Comparison of ENCODE assay signal across 1 fruit fly cellular context in the genomic region with DNA sequence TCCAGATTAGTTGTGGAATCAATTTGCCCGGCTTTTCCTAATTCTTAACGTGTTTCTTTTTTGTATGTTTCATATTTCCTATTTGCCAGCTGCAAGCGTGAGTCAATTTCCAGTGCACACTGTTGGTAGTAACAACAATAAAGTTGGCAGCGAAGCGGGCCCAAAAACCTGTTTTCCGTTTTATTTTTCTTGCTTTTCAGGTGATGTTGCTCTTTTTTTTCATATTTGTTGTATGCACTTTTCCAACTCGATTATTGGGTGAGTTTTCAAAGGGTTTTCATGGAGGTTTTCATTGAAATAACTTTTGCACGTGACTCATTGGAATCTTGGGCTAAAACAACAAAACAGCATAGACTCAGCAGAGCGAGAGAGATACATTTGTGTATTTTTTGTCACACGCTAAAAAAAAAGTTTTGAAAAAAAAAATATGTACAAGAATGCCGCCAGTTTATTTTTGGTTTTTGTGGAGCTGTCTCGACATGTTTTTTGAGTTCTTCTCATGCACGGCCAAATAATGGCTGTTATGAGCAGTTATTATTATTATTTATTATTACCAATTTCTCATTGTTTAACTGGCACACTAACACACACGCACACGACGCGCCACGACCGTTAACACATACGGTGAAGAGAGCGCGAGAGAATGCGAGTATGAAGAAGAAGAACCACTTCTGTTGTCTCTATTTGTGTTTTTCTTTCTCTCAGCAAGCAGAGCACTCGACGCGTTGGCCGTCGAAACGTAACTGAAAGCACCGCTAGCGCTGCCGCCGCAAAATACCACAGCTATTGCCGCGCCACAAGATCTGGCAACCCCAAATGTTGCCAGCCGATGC.
A peak's percentile ranks its signal among the peaks of the same experiment; 100 is the strongest.
TF ChIP-seq lines count a peak whose summit lies in the region.

Fas2 (minus strand) TSS at position 748 of the 833 bp plus-strand sequence.

TF ChIP-seq in whole organism, embryonic, 481 proteins besides CTCF, POLR2A, EP300 and RAD21 (continued from another document and continues in another):
- peak; percentile 69 for TF ChIP-seq Fer1 (GFP tag; optimal IDR thresholded peaks at IDR 0.05; lab: Kevin White, UChicago)
- no peak for TF ChIP-seq ro (GFP tag; IDR thresholded peaks at IDR 0.05; lab: Robert Waterston, UW)
- peak; percentile 39 for TF ChIP-seq Deaf1 (tag; optimal IDR thresholded peaks at IDR 0.05; lab: Kevin White, UChicago)
- TF ChIP-seq wek (GFP tag; optimal IDR thresholded peaks at IDR 0.05; lab: Kevin White, UChicago) = peak; percentile 76
- peak; percentile 64 for TF ChIP-seq zfh1 (GFP tag; IDR thresholded peaks at IDR 0.05; lab: Robert Waterston, UW)
- peak; percentile 90 for TF ChIP-seq ci (GFP tag; IDR thresholded peaks at IDR 0.05; lab: Robert Waterston, UW)
- TF ChIP-seq CkIIα-i1 (GFP tag; IDR thresholded peaks at IDR 0.05; lab: Robert Waterston, UW) = no peak
- TF ChIP-seq CG30403 (GFP tag; optimal IDR thresholded peaks at IDR 0.05; lab: Kevin White, UChicago) = peak; percentile 27
- TF ChIP-seq gt (GFP tag; IDR thresholded peaks at IDR 0.05; lab: Robert Waterston, UW) = no peak
- TF ChIP-seq CG32772 (GFP tag; IDR thresholded peaks at IDR 0.05; lab: Robert Waterston, UW) = peak; percentile 47; the same call in 1 of the 2 replicates
- no peak for TF ChIP-seq CG2129 (GFP tag; IDR thresholded peaks at IDR 0.05; lab: Robert Waterston, UW; ENCODE audit: partially characterized antibody)
- TF ChIP-seq sens (GFP tag; lab: Kevin White, UChicago) = peak; percentile 72
- TF ChIP-seq Dref (GFP tag; IDR thresholded peaks at IDR 0.05; lab: Robert Waterston, UW) = no peak
- no peak for TF ChIP-seq CG7556 (GFP tag; optimal IDR thresholded peaks at IDR 0.05; lab: Kevin White, UChicago)
- no peak for TF ChIP-seq CG9797 (GFP tag; optimal IDR thresholded peaks at IDR 0.05; lab: Kevin White, UChicago)
- no peak for TF ChIP-seq vnd (GFP tag; IDR thresholded peaks at IDR 0.05; lab: Robert Waterston, UW; ENCODE audit: partially characterized antibody)
- TF ChIP-seq pb (GFP tag; optimal IDR thresholded peaks at IDR 0.05; lab: Kevin White, UChicago) = no peak
- peak; percentile 32; the same call in 1 of the 2 replicates for TF ChIP-seq sisA (GFP tag; IDR thresholded peaks at IDR 0.05; lab: Robert Waterston, UW)
- peak; percentile 45 for TF ChIP-seq CG18476 (GFP tag; optimal IDR thresholded peaks at IDR 0.05; lab: Kevin White, UChicago)
- TF ChIP-seq NfI (GFP tag; optimal IDR thresholded peaks at IDR 0.05; lab: Kevin White, UChicago) = peak; percentile 6
- no peak for TF ChIP-seq prd (optimal IDR thresholded peaks at IDR 0.05; lab: Kevin White, UChicago)
- peak; percentile 65 for TF ChIP-seq prd (GFP tag; IDR thresholded peaks at IDR 0.05; lab: Robert Waterston, UW)
- no peak for TF ChIP-seq CG4404 (GFP tag; IDR thresholded peaks at IDR 0.05; lab: Robert Waterston, UW)
- peak; percentile 8 for TF ChIP-seq CG14710 (tag; optimal IDR thresholded peaks at IDR 0.05; lab: Kevin White, UChicago)
- peak; percentile 73 for TF ChIP-seq CG18599 (GFP tag; optimal IDR thresholded peaks at IDR 0.05; lab: Kevin White, UChicago)
- TF ChIP-seq Dll (GFP tag; IDR thresholded peaks at IDR 0.05; lab: Robert Waterston, UW; ENCODE audit: partially characterized antibody) = 0 out of 4 replicates have a peak, but pooled peaks have one; percentile 15
- 0 out of 2 replicates have a peak, but pooled peaks have one; percentile 14 for TF ChIP-seq HLH3B (GFP tag; IDR thresholded peaks at IDR 0.05; lab: Robert Waterston, UW)
- TF ChIP-seq CG14965 (GFP tag; optimal IDR thresholded peaks at IDR 0.05; lab: Kevin White, UChicago; ENCODE audit: borderline replicate concordance) = no peak
- no peak for TF ChIP-seq CG8290 (GFP tag; optimal IDR thresholded peaks at IDR 0.05; lab: Kevin White, UChicago)
- TF ChIP-seq CG8290 (tag; optimal IDR thresholded peaks at IDR 0.05; lab: Kevin White, UChicago) = peak; percentile 11 to 84
- TF ChIP-seq CG10366 (GFP tag; IDR thresholded peaks at IDR 0.05; lab: Robert Waterston, UW) = peak; percentile 27; the same call in 1 of the 2 replicates
- TF ChIP-seq tna (GFP tag; IDR thresholded peaks at IDR 0.05; lab: Robert Waterston, UW; ENCODE audit: partially characterized antibody) = peak; percentile 48; the same call in 1 of the 2 replicates
- peak; percentile 46 for TF ChIP-seq kni (GFP tag; optimal IDR thresholded peaks at IDR 0.05; lab: Kevin White, UChicago)
- no peak for TF ChIP-seq fd96Cb (tag; optimal IDR thresholded peaks at IDR 0.05; lab: Kevin White, UChicago)
- TF ChIP-seq crc (GFP tag; optimal IDR thresholded peaks at IDR 0.05; lab: Kevin White, UChicago) = no peak
- TF ChIP-seq chinmo (GFP tag; IDR thresholded peaks at IDR 0.05; lab: Robert Waterston, UW; ENCODE audit: partially characterized antibody) = peak; percentile 89; the same call in 3 of the 4 replicates
- TF ChIP-seq CG5180 (GFP tag; optimal IDR thresholded peaks at IDR 0.05; lab: Kevin White, UChicago) = peak; percentile 39
- TF ChIP-seq CG12219 (GFP tag; optimal IDR thresholded peaks at IDR 0.05; lab: Kevin White, UChicago) = peak; percentile 11
- TF ChIP-seq NK7.1 (GFP tag; optimal IDR thresholded peaks at IDR 0.05; lab: Kevin White, UChicago) = peak; percentile 14
- peak in 1 of 2 experiments; percentile 33 for TF ChIP-seq Hr51 (GFP tag; optimal IDR thresholded peaks at IDR 0.05; lab: Kevin White, UChicago)
- TF ChIP-seq Tbp (GFP tag; optimal IDR thresholded peaks at IDR 0.05; lab: Kevin White, UChicago) = no peak
- no peak for TF ChIP-seq Dip2 (GFP tag; IDR thresholded peaks at IDR 0.05; lab: Robert Waterston, UW)
- no peak for TF ChIP-seq wor (GFP tag; IDR thresholded peaks at IDR 0.05; lab: Robert Waterston, UW)
- peak; percentile 38 for TF ChIP-seq CrebB (tag; optimal IDR thresholded peaks at IDR 0.05; lab: Kevin White, UChicago)
- TF ChIP-seq CG33557 (GFP tag; optimal IDR thresholded peaks at IDR 0.05; lab: Kevin White, UChicago) = peak; percentile 32
- peak; percentile 8 for TF ChIP-seq CG1233 (GFP tag; optimal IDR thresholded peaks at IDR 0.05; lab: Kevin White, UChicago)
- TF ChIP-seq CG31388 (GFP tag; optimal IDR thresholded peaks at IDR 0.05; lab: Kevin White, UChicago) = no peak
- TF ChIP-seq ERR (GFP tag; optimal IDR thresholded peaks at IDR 0.05; lab: Kevin White, UChicago) = peak; percentile 62
- peak; percentile 47 for TF ChIP-seq CG12299 (tag; optimal IDR thresholded peaks at IDR 0.05; lab: Kevin White, UChicago)
- TF ChIP-seq YL-1 (GFP tag; optimal IDR thresholded peaks at IDR 0.05; lab: Kevin White, UChicago) = peak; percentile 59
- TF ChIP-seq Jarid2 (GFP tag; optimal IDR thresholded peaks at IDR 0.05; lab: Kevin White, UChicago) = peak; percentile 92
- TF ChIP-seq Neu2 (GFP tag; optimal IDR thresholded peaks at IDR 0.05; lab: Kevin White, UChicago; ENCODE audit: borderline replicate concordance) = no peak
- peak; percentile 62; the same call in 1 of the 3 replicates for TF ChIP-seq CG6791 (GFP tag; IDR thresholded peaks at IDR 0.05; lab: Robert Waterston, UW; ENCODE audit: partially characterized antibody)
- peak; percentile 37 for TF ChIP-seq CG5245 (GFP tag; optimal IDR thresholded peaks at IDR 0.05; lab: Kevin White, UChicago)
- TF ChIP-seq Hey (tag; optimal IDR thresholded peaks at IDR 0.05; lab: Kevin White, UChicago) = no peak
- peak; percentile 40; the same call in 1 of the 2 replicates for TF ChIP-seq Scr (GFP tag; IDR thresholded peaks at IDR 0.05; lab: Robert Waterston, UW; ENCODE audit: partially characterized antibody)
- TF ChIP-seq CG6683 (GFP tag; optimal IDR thresholded peaks at IDR 0.05; lab: Kevin White, UChicago) = peak; percentile 9
- 0 out of 2 replicates have a peak, but pooled peaks have one; percentile 23 for TF ChIP-seq rib (GFP tag; IDR thresholded peaks at IDR 0.05; lab: Robert Waterston, UW)
- TF ChIP-seq cas (GFP tag; IDR thresholded peaks at IDR 0.05; lab: Robert Waterston, UW) = no peak
- TF ChIP-seq cad (GFP tag; optimal IDR thresholded peaks at IDR 0.05; lab: Kevin White, UChicago) = no peak
- TF ChIP-seq sug (tag; optimal IDR thresholded peaks at IDR 0.05; lab: Kevin White, UChicago) = no peak
- 0 out of 3 replicates have a peak, but pooled peaks have one; percentile 18 for TF ChIP-seq CG7357 (GFP tag; IDR thresholded peaks at IDR 0.05; lab: Robert Waterston, UW)
- TF ChIP-seq mld (GFP tag; IDR thresholded peaks at IDR 0.05; lab: Robert Waterston, UW; ENCODE audit: partially characterized antibody) = no peak
- TF ChIP-seq CG11456 (GFP tag; IDR thresholded peaks at IDR 0.05; lab: Robert Waterston, UW) = 0 out of 3 replicates have a peak, but pooled peaks have one; percentile 61
- TF ChIP-seq croc (GFP tag; conservative IDR thresholded peaks at IDR 0.05; lab: Robert Waterston, UW) = no peak
- peak; percentile 60; the same call in 1 of the 2 replicates for TF ChIP-seq sob (GFP tag; IDR thresholded peaks at IDR 0.05; lab: Robert Waterston, UW)
- 0 out of 2 replicates have a peak, but pooled peaks have one; percentile 7 for TF ChIP-seq CG11696 (GFP tag; IDR thresholded peaks at IDR 0.05; lab: Robert Waterston, UW)
- TF ChIP-seq tap (tag; optimal IDR thresholded peaks at IDR 0.05; lab: Kevin White, UChicago) = no peak
- TF ChIP-seq maf-S (GFP tag; optimal IDR thresholded peaks at IDR 0.05; lab: Kevin White, UChicago) = no peak
- TF ChIP-seq dati (GFP tag; IDR thresholded peaks at IDR 0.05; lab: Robert Waterston, UW) = no peak
- TF ChIP-seq HLHmδ (GFP tag; optimal IDR thresholded peaks at IDR 0.05; lab: Kevin White, UChicago) = peak; percentile 95
- peak; percentile 72 for TF ChIP-seq stwl (tag; optimal IDR thresholded peaks at IDR 0.05; lab: Kevin White, UChicago)
- TF ChIP-seq grau (tag; optimal IDR thresholded peaks at IDR 0.05; lab: Kevin White, UChicago) = peak; percentile 27
- peak; percentile 47 for TF ChIP-seq CG10209 (GFP tag; optimal IDR thresholded peaks at IDR 0.05; lab: Kevin White, UChicago)
- TF ChIP-seq Side (GFP tag; optimal IDR thresholded peaks at IDR 0.05; lab: Kevin White, UChicago) = peak; percentile 52
- no peak for TF ChIP-seq CG12236 (GFP tag; optimal IDR thresholded peaks at IDR 0.05; lab: Kevin White, UChicago)
- TF ChIP-seq Rfx (GFP tag; IDR thresholded peaks at IDR 0.05; lab: Robert Waterston, UW) = peak; percentile 77
- TF ChIP-seq Ada2b (GFP tag; IDR thresholded peaks at IDR 0.05; lab: Robert Waterston, UW) = peak; percentile 53
- TF ChIP-seq Drgx (GFP tag; IDR thresholded peaks at IDR 0.05; lab: Robert Waterston, UW) = peak; percentile 58; the same call in 1 of the 2 replicates
- TF ChIP-seq CG15479 (GFP tag; optimal IDR thresholded peaks at IDR 0.05; lab: Kevin White, UChicago) = no peak
- TF ChIP-seq Oaz (GFP tag; IDR thresholded peaks at IDR 0.05; lab: Robert Waterston, UW) = no peak
- TF ChIP-seq vfl (GFP tag; optimal IDR thresholded peaks at IDR 0.05; lab: Kevin White, UChicago) = no peak
- TF ChIP-seq bowl (GFP tag; IDR thresholded peaks at IDR 0.05; lab: Robert Waterston, UW) = no peak
- TF ChIP-seq CG11723 (GFP tag; optimal IDR thresholded peaks at IDR 0.05; lab: Kevin White, UChicago) = peak; percentile 50
- TF ChIP-seq lola (GFP tag; optimal IDR thresholded peaks at IDR 0.05; lab: Kevin White, UChicago) = no peak
- TF ChIP-seq slou (GFP tag; optimal IDR thresholded peaks at IDR 0.05; lab: Kevin White, UChicago) = no peak
- TF ChIP-seq ara (GFP tag; IDR thresholded peaks at IDR 0.05; lab: Robert Waterston, UW) = no peak
- peak; percentile 59 for TF ChIP-seq ac (GFP tag; optimal IDR thresholded peaks at IDR 0.05; lab: Kevin White, UChicago)
- no peak for TF ChIP-seq en (GFP tag; optimal IDR thresholded peaks at IDR 0.05; lab: Kevin White, UChicago)
- TF ChIP-seq Dek (tag; optimal IDR thresholded peaks at IDR 0.05; lab: Kevin White, UChicago) = peak; percentile 16
- TF ChIP-seq NC2α (GFP tag; optimal IDR thresholded peaks at IDR 0.05; lab: Kevin White, UChicago) = no peak
- no peak for TF ChIP-seq crol (GFP tag; IDR thresholded peaks at IDR 0.05; lab: Robert Waterston, UW)
- no peak for TF ChIP-seq CoRest (tag; optimal IDR thresholded peaks at IDR 0.05; lab: Kevin White, UChicago)
- TF ChIP-seq HHEX (GFP tag; optimal IDR thresholded peaks at IDR 0.05; lab: Kevin White, UChicago) = peak; percentile 31
- TF ChIP-seq CG6813 (GFP tag; optimal IDR thresholded peaks at IDR 0.05; lab: Kevin White, UChicago) = peak; percentile 28
- no peak for TF ChIP-seq Hr39 (optimal IDR thresholded peaks at IDR 0.05; lab: Kevin White, UChicago)
- TF ChIP-seq ab (GFP tag; optimal IDR thresholded peaks at IDR 0.05; lab: Kevin White, UChicago) = no peak
- TF ChIP-seq TFAM (GFP tag; optimal IDR thresholded peaks at IDR 0.05; lab: Kevin White, UChicago) = no peak
- TF ChIP-seq CG10267 (tag; optimal IDR thresholded peaks at IDR 0.05; lab: Kevin White, UChicago) = no peak
- TF ChIP-seq CG17568 (GFP tag; optimal IDR thresholded peaks at IDR 0.05; lab: Kevin White, UChicago) = peak; percentile 39
- peak; percentile 69 for TF ChIP-seq Opbp (GFP tag; IDR thresholded peaks at IDR 0.05; lab: Robert Waterston, UW; ENCODE audit: partially characterized antibody)
- TF ChIP-seq Nf-YB (GFP tag; optimal IDR thresholded peaks at IDR 0.05; lab: Kevin White, UChicago) = peak; percentile 16
- TF ChIP-seq Sin3A (optimal IDR thresholded peaks at IDR 0.05; lab: Kevin White, UChicago) = no peak
- peak; percentile 41 for TF ChIP-seq nau (GFP tag; optimal IDR thresholded peaks at IDR 0.05; lab: Kevin White, UChicago)
- no peak for TF ChIP-seq CG7271 (tag; optimal IDR thresholded peaks at IDR 0.05; lab: Kevin White, UChicago)
- no peak for TF ChIP-seq Lim3 (GFP tag; IDR thresholded peaks at IDR 0.05; lab: Robert Waterston, UW)
- no peak for TF ChIP-seq chif (GFP tag; optimal IDR thresholded peaks at IDR 0.05; lab: Kevin White, UChicago)
- TF ChIP-seq CG3847 (GFP tag; IDR thresholded peaks at IDR 0.05; lab: Robert Waterston, UW) = peak; percentile 5; the same call in 1 of the 2 replicates
- TF ChIP-seq Six4 (GFP tag; optimal IDR thresholded peaks at IDR 0.05; lab: Kevin White, UChicago) = no peak
- no peak for TF ChIP-seq CG12104 (GFP tag; optimal IDR thresholded peaks at IDR 0.05; lab: Kevin White, UChicago)
- TF ChIP-seq pho (GFP tag; optimal IDR thresholded peaks at IDR 0.05; lab: Kevin White, UChicago) = no peak
- peak; percentile 58; the same call in 2 of the 3 replicates for TF ChIP-seq tgo (GFP tag; IDR thresholded peaks at IDR 0.05; lab: Robert Waterston, UW)
- TF ChIP-seq sd (tag; optimal IDR thresholded peaks at IDR 0.05; lab: Kevin White, UChicago) = peak; percentile 76
- no peak for TF ChIP-seq Rx (GFP tag; IDR thresholded peaks at IDR 0.05; lab: Robert Waterston, UW)
- peak; percentile 58 for TF ChIP-seq MTF-1 (GFP tag; optimal IDR thresholded peaks at IDR 0.05; lab: Kevin White, UChicago; ENCODE audit: borderline replicate concordance)
- peak; percentile 45 for TF ChIP-seq CG1603 (tag; optimal IDR thresholded peaks at IDR 0.05; lab: Kevin White, UChicago)
- peak; percentile 13 for TF ChIP-seq CG11398 (GFP tag; optimal IDR thresholded peaks at IDR 0.05; lab: Kevin White, UChicago)
- TF ChIP-seq CG11085 (GFP tag; IDR thresholded peaks at IDR 0.05; lab: Robert Waterston, UW) = 0 out of 2 replicates have a peak, but pooled peaks have one; percentile 9
